Fruit fly (Drosophila melanogaster) whole organism, embryonic: ENCODE data around the gene CG46313.

Source experiments
- Bdp1 ChIP-seq: fragments of 200-800 bp; sonication (Bioruptor generic); optimal IDR thresholded peaks from 3 replicates; lab custom pipeline; 2016; ENCODE audit warnings: missing biosample characterization, missing genetic modification characterization
- CG11504 ChIP-seq: fragments of 200-800 bp; sonication (Bioruptor generic); optimal IDR thresholded peaks from 3 replicates; lab custom pipeline; 2019; ENCODE audit warnings: missing biosample characterization, mild to moderate bottlenecking, missing genetic modification characterization, moderate library complexity
- CG12769 ChIP-seq: fragments of 200-800 bp; sonication (Bioruptor generic); optimal IDR thresholded peaks from 2 replicates; lab custom pipeline; 2019; ENCODE audit warnings: missing biosample characterization, mild to moderate bottlenecking, missing genetic modification characterization, moderate library complexity
- CG13624 ChIP-seq: fragments of 200-800 bp; sonication (Bioruptor generic); optimal IDR thresholded peaks from 2 replicates; lab custom pipeline; 2016; ENCODE audit warnings: missing biosample characterization, missing genetic modification characterization
- CG15601 ChIP-seq: fragments of 200-800 bp; sonication (Bioruptor generic); optimal IDR thresholded peaks from 3 replicates; lab custom pipeline; 2019; ENCODE audit warnings: missing biosample characterization, mild to moderate bottlenecking, missing genetic modification characterization, moderate library complexity
- CG1603 ChIP-seq: fragments of 200-800 bp; sonication (Bioruptor generic); optimal IDR thresholded peaks from 2 replicates; lab custom pipeline; 2019; ENCODE audit warnings: missing biosample characterization, mild to moderate bottlenecking, missing genetic modification characterization, moderate library complexity
- CG16863 ChIP-seq: fragments of 200-800 bp; sonication (Bioruptor generic); optimal IDR thresholded peaks from 3 replicates; lab custom pipeline; 2016; ENCODE audit warnings: missing biosample characterization, missing genetic modification characterization
- CG17359 ChIP-seq: fragments of 200-800 bp; sonication (Bioruptor generic); optimal IDR thresholded peaks from 3 replicates; lab custom pipeline; 2018; ENCODE audit warnings: missing biosample characterization, mild to moderate bottlenecking, missing genetic modification characterization, moderate library complexity
- CG2120 ChIP-seq: fragments of 200-800 bp; sonication (Bioruptor generic); optimal IDR thresholded peaks from 3 replicates; lab custom pipeline; 2016; ENCODE audit warnings: missing biosample characterization, missing genetic modification characterization
- CG2202 ChIP-seq: fragments of 200-800 bp; sonication (Bioruptor generic); optimal IDR thresholded peaks from 2 replicates; lab custom pipeline; 2018; ENCODE audit warnings: missing biosample characterization, mild to moderate bottlenecking, missing genetic modification characterization
- CG2875 ChIP-seq: fragments of 200-800 bp; sonication (Bioruptor generic); optimal IDR thresholded peaks from 2 replicates; lab custom pipeline; 2017; ENCODE audit warnings: missing biosample characterization, mild to moderate bottlenecking, missing genetic modification characterization, missing genetic modification reagents
- CG33213 ChIP-seq: fragments of 200-800 bp; sonication (Bioruptor generic); optimal IDR thresholded peaks from 3 replicates; lab custom pipeline; 2016; ENCODE audit warnings: missing biosample characterization, missing genetic modification characterization
- CG34376 ChIP-seq: fragments of 200-800 bp; sonication (Bioruptor generic); optimal IDR thresholded peaks from 2 replicates; lab custom pipeline; 2018; ENCODE audit warnings: missing biosample characterization, mild to moderate bottlenecking, missing genetic modification characterization
- CG3847 ChIP-seq: fragments of 200-800 bp; sonication (Bioruptor generic); IDR thresholded peaks from 2 replicates; pipeline ENCODE4 v1.3.6; 2022; ENCODE audit warnings: missing biosample characterization, missing genetic modification characterization
- CG7372 ChIP-seq: fragments of 200-800 bp; sonication (Bioruptor generic); IDR thresholded peaks from 2 replicates; pipeline ENCODE4 v1.3.6; 2022; ENCODE audit warnings: missing biosample characterization, missing genetic modification characterization
- CG7786 ChIP-seq: fragments of 200-800 bp; sonication (Bioruptor generic); optimal IDR thresholded peaks from 2 replicates; lab custom pipeline; 2016; ENCODE audit warnings: missing biosample characterization, missing genetic modification characterization
- CG8765 ChIP-seq: fragments of 200-800 bp; sonication (Bioruptor generic); IDR thresholded peaks from 2 replicates; pipeline ENCODE4 v1.3.6; 2022; ENCODE audit warnings: missing biosample characterization, missing genetic modification characterization
- CG9609 ChIP-seq: fragments of 200-800 bp; sonication (Bioruptor generic); optimal IDR thresholded peaks from 3 replicates; lab custom pipeline; 2016; ENCODE audit warnings: missing biosample characterization, missing genetic modification characterization
- Dip3 ChIP-seq: fragments of 200-800 bp; sonication (Bioruptor generic); optimal IDR thresholded peaks from 3 replicates; lab custom pipeline; 2016; ENCODE audit warnings: missing biosample characterization, missing genetic modification characterization
- Drgx ChIP-seq: fragments of 200-800 bp; sonication (Bioruptor generic); IDR thresholded peaks from 2 replicates; pipeline ENCODE4 v1.3.6; 2022; ENCODE audit warnings: missing biosample characterization, missing genetic modification characterization
- E2f1 ChIP-seq: fragments of 200-800 bp; sonication (Bioruptor generic); IDR thresholded peaks from 2 replicates; pipeline ENCODE4 v1.3.6; 2022; ENCODE audit warnings: missing biosample characterization, missing genetic modification characterization
- ERR ChIP-seq: fragments of 200-800 bp; sonication (Bioruptor generic); optimal IDR thresholded peaks from 2 replicates; lab custom pipeline; 2016; ENCODE audit warnings: missing biosample characterization, missing genetic modification characterization
- HLH54F ChIP-seq: fragments of 200-800 bp; sonication (Bioruptor generic); optimal IDR thresholded peaks from 3 replicates; lab custom pipeline; 2016; ENCODE audit warnings: missing biosample characterization, missing genetic modification characterization
- Max ChIP-seq: fragments of 200-800 bp; sonication (Bioruptor generic); optimal IDR thresholded peaks from 2 replicates; lab custom pipeline; 2016; ENCODE audit warnings: missing biosample characterization, mild to moderate bottlenecking, missing genetic modification characterization
- Oli ChIP-seq: fragments of 200-800 bp; sonication (Bioruptor generic); optimal IDR thresholded peaks from 2 replicates; lab custom pipeline; 2018; ENCODE audit warnings: missing biosample characterization, mild to moderate bottlenecking, missing genetic modification characterization, moderate library complexity
- PHDP ChIP-seq: fragments of 200-800 bp; sonication (Bioruptor generic); optimal IDR thresholded peaks from 3 replicates; lab custom pipeline; 2018; ENCODE audit warnings: missing biosample characterization, mild to moderate bottlenecking, missing genetic modification characterization, moderate library complexity
- Pdp1 ChIP-seq, 2 experiments: fragments of 200-800 bp; sonication (Bioruptor generic); optimal IDR thresholded peaks; 3 replicates each; lab custom pipeline; 2016; ENCODE audit warnings: missing biosample characterization in 2 of 2, missing genetic modification characterization in 2 of 2, mild to moderate bottlenecking in 1 of 2, moderate library complexity in 1 of 2
- Ravus ChIP-seq: fragments of 200-800 bp; sonication (Bioruptor generic); IDR thresholded peaks from 2 replicates; pipeline ENCODE4 v1.3.6; 2022; ENCODE audit warnings: missing biosample characterization, missing genetic modification characterization
- Rx ChIP-seq: fragments of 200-800 bp; sonication (Bioruptor generic); IDR thresholded peaks from 2 replicates; pipeline ENCODE4 v1.3.6; 2022; ENCODE audit warnings: missing biosample characterization, missing genetic modification characterization
- Scr ChIP-seq: fragments of 200-800 bp; sonication (Bioruptor generic); IDR thresholded peaks from 2 replicates; pipeline ENCODE4 v1.3.6; 2022; ENCODE audit warnings: missing biosample characterization, missing genetic modification characterization; ENCODE audit not compliant: partially characterized antibody
- Sox102F ChIP-seq: fragments of 200-800 bp; sonication (Bioruptor generic); optimal IDR thresholded peaks from 2 replicates; lab custom pipeline; 2018; ENCODE audit warnings: missing biosample characterization, mild to moderate bottlenecking, missing genetic modification characterization, moderate library complexity
- YL-1 ChIP-seq: fragments of 200-800 bp; sonication (Bioruptor generic); optimal IDR thresholded peaks from 3 replicates; lab custom pipeline; 2017; ENCODE audit warnings: missing biosample characterization, mild to moderate bottlenecking, missing genetic modification characterization
- cato ChIP-seq: fragments of 200-800 bp; sonication (Bioruptor generic); optimal IDR thresholded peaks from 2 replicates; lab custom pipeline; 2016; ENCODE audit warnings: missing biosample characterization, missing genetic modification characterization, borderline replicate concordance
- dpn ChIP-seq, 2 experiments: fragments of 200-800 bp; sonication (Bioruptor generic); optimal IDR thresholded peaks; 3 replicates each; lab custom pipeline; 2016; ENCODE audit warnings: missing biosample characterization in 2 of 2, missing genetic modification characterization in 2 of 2
- eve ChIP-seq, 2 experiments: fragments of >200 bp; optimal IDR thresholded peaks; 2 replicates each; lab custom pipeline; 2017; ENCODE audit warnings: missing biosample characterization in 2 of 2, missing genetic modification characterization in 2 of 2
- gce ChIP-seq: fragments of 200-800 bp; sonication (Bioruptor generic); IDR thresholded peaks from 3 replicates; pipeline ENCODE4 v1.3.6; 2022; ENCODE audit warnings: missing biosample characterization, missing genetic modification characterization
- gcm2 ChIP-seq: fragments of 200-800 bp; sonication (Bioruptor generic); optimal IDR thresholded peaks from 2 replicates; lab custom pipeline; 2016; ENCODE audit warnings: missing biosample characterization, missing genetic modification characterization
- gsb ChIP-seq: fragments of 200-800 bp; sonication (Bioruptor generic); IDR thresholded peaks from 2 replicates; pipeline ENCODE4 v1.3.6; 2022; ENCODE audit warnings: missing biosample characterization, missing genetic modification characterization
- kah ChIP-seq: fragments of 200-800 bp; sonication (Bioruptor generic); optimal IDR thresholded peaks from 2 replicates; lab custom pipeline; 2018; ENCODE audit warnings: missing biosample characterization, mild to moderate bottlenecking, missing genetic modification characterization
- ken ChIP-seq: fragments of 200-800 bp; sonication (Bioruptor generic); IDR thresholded peaks from 3 replicates; pipeline ENCODE4 v1.3.6; 2022; ENCODE audit warnings: missing biosample characterization, missing genetic modification characterization
- kni ChIP-seq: fragments of 200-800 bp; sonication (Bioruptor generic); optimal IDR thresholded peaks from 3 replicates; lab custom pipeline; 2017; ENCODE audit warnings: mild to moderate bottlenecking, missing biosample characterization, missing genetic modification reagents, missing genetic modification characterization
- oc ChIP-seq: fragments of 200-800 bp; sonication (Bioruptor generic); optimal IDR thresholded peaks from 2 replicates; lab custom pipeline; 2018; ENCODE audit warnings: missing biosample characterization, mild to moderate bottlenecking, missing genetic modification characterization, moderate library complexity
- onecut ChIP-seq: fragments of 200-800 bp; sonication (Bioruptor generic); IDR thresholded peaks from 2 replicates; pipeline ENCODE4 v1.3.6; 2022; ENCODE audit warnings: missing biosample characterization, missing genetic modification characterization
- prd ChIP-seq, 3 experiments: fragments of >200 bp in 2 of 3; fragments of 200-800 bp in 1 of 3; sonication (Bioruptor generic) in 1 of 3; optimal IDR thresholded peaks in 2 of 3; IDR thresholded peaks in 1 of 3; 2 replicates in 2 of 3; 3 replicates in 1 of 3; pipeline versions ENCODE4 v1.3.6 to Lab custom; 2017 to 2022; ENCODE audit warnings: missing biosample characterization in 1 of 3, missing genetic modification characterization in 1 of 3
- ro ChIP-seq: fragments of 200-800 bp; sonication (Bioruptor generic); IDR thresholded peaks from 2 replicates; pipeline ENCODE4 v1.3.6; 2022; ENCODE audit warnings: missing biosample characterization, missing genetic modification characterization
- sd ChIP-seq: fragments of 200-800 bp; sonication (Bioruptor generic); optimal IDR thresholded peaks from 3 replicates; lab custom pipeline; 2018; ENCODE audit warnings: missing biosample characterization, mild to moderate bottlenecking, missing genetic modification characterization, moderate library complexity
- sisA ChIP-seq: fragments of 200-800 bp; sonication (Bioruptor generic); IDR thresholded peaks from 2 replicates; pipeline ENCODE4 v1.3.6; 2022; ENCODE audit warnings: missing biosample characterization, missing genetic modification characterization
- ssp ChIP-seq: fragments of 200-800 bp; sonication (Bioruptor generic); IDR thresholded peaks from 2 replicates; pipeline ENCODE4 v1.3.6; 2022; ENCODE audit warnings: missing biosample characterization, missing genetic modification characterization
- tx ChIP-seq: fragments of 200-800 bp; sonication (Bioruptor generic); optimal IDR thresholded peaks from 2 replicates; lab custom pipeline; 2016; ENCODE audit warnings: missing biosample characterization, missing genetic modification characterization
- unpg ChIP-seq: fragments of 200-800 bp; sonication (Bioruptor generic); optimal IDR thresholded peaks from 3 replicates; lab custom pipeline; 2018; ENCODE audit warnings: missing biosample characterization, mild to moderate bottlenecking, missing genetic modification characterization, moderate library complexity
- zfh2 ChIP-seq: fragments of 200-800 bp; sonication (Bioruptor generic); optimal IDR thresholded peaks from 2 replicates; lab custom pipeline; 2016; ENCODE audit warnings: missing biosample characterization, missing genetic modification characterization

CG46313 gene

dm6 chr3R:26953478-26953874 is 24.9 kb upstream of the CG46313 start (continued):
- TF ChIP-seq unpg (GFP tag; lab: Kevin White, UChicago) (peak; percentile 42), CG13624 (GFP tag; lab: Kevin White, UChicago) (peak; percentile 43), CG2120 (GFP tag; lab: Kevin White, UChicago) (peak; percentile 62), Max (GFP tag; lab: Kevin White, UChicago) (no peak), ro (GFP tag; lab: Robert Waterston, UW) (no peak), Dip3 (peak; percentile 1), CG15601 (tag; lab: Kevin White, UChicago) (no peak), HLH54F (GFP tag; lab: Kevin White, UChicago) (peak; percentile 54), CG11504 (tag; lab: Kevin White, UChicago) (peak; percentile 15), eve (GFP tag; optimal IDR thresholded peaks at IDR 0.05; lab: Kevin White, UChicago) (peak in 1 of 2 experiments; percentile 73), kni (no peak), cato (GFP tag; lab: Kevin White, UChicago) (peak; percentile 32), prd (optimal IDR thresholded peaks at IDR 0.05; lab: Kevin White, UChicago) (no peak), prd (GFP tag; IDR thresholded peaks at IDR 0.05; lab: Robert Waterston, UW) (0 out of 3 replicates have a peak, but pooled peaks have one; percentile 23), YL-1 (no peak), tx (GFP tag; lab: Kevin White, UChicago) (peak; percentile 12), Rx (GFP tag; lab: Robert Waterston, UW) (0 out of 2 replicates have a peak, but pooled peaks have one; percentile 8), CG7786 (GFP tag; lab: Kevin White, UChicago) (peak; percentile 30), zfh2 (GFP tag; lab: Kevin White, UChicago) (peak; percentile 49), PHDP (tag; lab: Kevin White, UChicago) (peak; percentile 36), Drgx (GFP tag; lab: Robert Waterston, UW) (peak; percentile 91), CG9609 (GFP tag; lab: Kevin White, UChicago) (peak; percentile 15), CG3847 (GFP tag; lab: Robert Waterston, UW) (peak; percentile 27), gsb (GFP tag; lab: Robert Waterston, UW) (0 out of 2 replicates have a peak, but pooled peaks have one; percentile 21), CG2875 (GFP tag; lab: Kevin White, UChicago) (no peak), E2f1 (no peak), Pdp1 (GFP tag; optimal IDR thresholded peaks at IDR 0.05; lab: Kevin White, UChicago) (peak in 1 of 2 experiments; percentile 22), Scr (GFP tag; lab: Robert Waterston, UW) (no peak), oc (tag; lab: Kevin White, UChicago) (no peak), CG17359 (tag; lab: Kevin White, UChicago) (no peak), CG33213 (GFP tag; lab: Kevin White, UChicago) (peak; percentile 9), Sox102F (peak; percentile 63), CG16863 (GFP tag; lab: Kevin White, UChicago) (no peak), dpn (GFP tag; optimal IDR thresholded peaks at IDR 0.05; lab: Kevin White, UChicago) (peak in 1 of 2 experiments; percentile 49), CG34376 (GFP tag; lab: Kevin White, UChicago) (no peak), Ravus (no peak), onecut (GFP tag; lab: Robert Waterston, UW) (no peak), CG8765 (GFP tag; lab: Robert Waterston, UW) (peak; percentile 15; the same call in 1 of the 2 replicates), CG7372 (GFP tag; lab: Robert Waterston, UW) (no peak), CG1603 (tag; lab: Kevin White, UChicago) (peak; percentile 48), CG2202 (no peak), gcm2 (peak; percentile 16), CG12769 (tag; lab: Kevin White, UChicago) (peak; percentile 44), Bdp1 (GFP tag; lab: Kevin White, UChicago) (no peak), gce (GFP tag; lab: Robert Waterston, UW) (peak; percentile 29; the same call in 1 of the 3 replicates), sd (tag; lab: Kevin White, UChicago) (peak; percentile 73), kah (GFP tag; lab: Kevin White, UChicago) (no peak), ERR (GFP tag; lab: Kevin White, UChicago) (no peak), ken (GFP tag; lab: Robert Waterston, UW) (no peak), Oli (tag; lab: Kevin White, UChicago) (peak; percentile 11), sisA (no peak), ssp (GFP tag; lab: Robert Waterston, UW) (no peak)
